Worm (Caenorhabditis elegans) whole organism, L4/young adult: ENCODE data around the gene atp-4.
A peak's percentile ranks its signal among the peaks of the same experiment; 100 is the strongest.

ENCODE experiments used
- W03F9.2 ChIP-seq: fragments of 150-350 bp; optimal IDR thresholded peaks from 2 replicates; lab custom pipeline; 2014; ENCODE audit warnings: missing biosample characterization, missing genetic modification characterization
- him-1 ChIP-seq: sonication (generic microtip); optimal IDR thresholded peaks from 2 replicates; lab custom pipeline; 2016; ENCODE audit warnings: missing genotype, missing genetic modification reagents, missing genetic modification characterization, missing compliant biosample characterization

DNA sequence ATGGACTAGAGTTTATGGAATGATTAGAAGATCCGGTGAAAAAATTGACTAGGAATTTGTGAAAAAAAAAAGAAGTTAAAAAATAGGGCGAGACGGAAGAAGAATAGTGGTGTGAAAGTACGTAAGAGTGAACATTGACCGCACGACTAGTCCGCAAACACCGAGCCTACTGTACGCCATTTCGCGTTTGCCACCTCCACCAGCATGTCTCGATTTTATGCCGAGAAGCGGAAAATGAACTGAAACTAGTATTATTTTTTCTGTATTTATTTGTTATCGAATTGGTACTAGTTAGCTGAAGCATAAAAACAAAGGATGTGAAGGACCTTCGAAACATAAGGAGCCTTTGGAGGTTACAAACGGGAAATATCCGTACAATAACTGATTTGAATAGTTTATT, 521 bp upstream of the atp-4 start:
- peak; percentile 38 for TF ChIP-seq W03F9.2 (tag; lab: Kevin White, UChicago)
- TF ChIP-seq him-1 (tag; lab: Kevin White, UChicago) = no peak
